Fruit fly (Drosophila melanogaster): ENCODE data around the gene Gmd.
A peak's percentile ranks its signal among the peaks of the same experiment; 100 is the strongest.

The Gmd gene

DNA sequence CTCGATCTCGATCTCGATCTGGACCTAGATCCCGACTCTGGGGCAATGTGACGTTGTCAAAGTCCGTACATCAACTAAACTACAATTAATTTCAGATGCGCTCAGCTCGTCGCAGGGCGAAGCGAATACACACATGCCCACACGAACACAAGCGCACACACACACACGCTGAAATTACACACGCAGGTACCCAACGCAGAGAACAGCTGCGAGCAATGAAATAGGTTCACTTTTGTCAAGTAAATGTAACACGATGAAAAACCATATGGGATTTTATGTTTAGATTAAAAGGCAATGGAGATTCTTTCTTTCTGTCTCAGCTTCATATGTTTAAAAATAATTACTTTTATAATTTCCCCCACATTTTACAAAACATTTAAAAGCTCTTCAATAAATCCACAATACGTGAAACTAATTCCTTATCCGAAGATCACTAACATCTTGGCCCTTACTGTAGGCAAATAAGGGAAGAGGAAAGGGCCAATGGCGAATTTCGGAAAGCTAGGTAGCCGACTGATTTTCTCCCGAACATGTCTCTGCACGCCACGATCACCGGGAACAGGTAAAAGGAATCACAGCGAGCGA is 23.6 kb upstream of the Gmd start (continued):
- TF ChIP-seq HLHmδ (GFP tag; optimal IDR thresholded peaks at IDR 0.05) (no peak), fd102C (GFP tag; optimal IDR thresholded peaks at IDR 0.05) (peak; percentile 83), Blimp-1 (GFP tag; optimal IDR thresholded peaks at IDR 0.05) (peak; percentile 73), ttk (GFP tag; IDR thresholded peaks at IDR 0.05) (peak; percentile 69), exex (tag; optimal IDR thresholded peaks at IDR 0.05) (peak; percentile 33), run (tag; optimal IDR thresholded peaks at IDR 0.05) (peak; percentile 27), dan (GFP tag; IDR thresholded peaks at IDR 0.05) (no peak), Atf-2 (GFP tag; optimal IDR thresholded peaks at IDR 0.05) (peak; percentile 66), CG32772 (GFP tag; IDR thresholded peaks at IDR 0.05) (peak; percentile 70), CG2889 (GFP tag; IDR thresholded peaks at IDR 0.05) (peak; percentile 68; the same call in 2 of the 3 replicates), CG30403 (GFP tag; optimal IDR thresholded peaks at IDR 0.05) (peak; percentile 86), Gsc (GFP tag; IDR thresholded peaks at IDR 0.05) (peak; percentile 50), sim (GFP tag; IDR thresholded peaks at IDR 0.05) (peak; percentile 50; the same call in 1 of the 2 replicates), wdn (GFP tag; IDR thresholded peaks at IDR 0.05) (peak; percentile 58), crol (GFP tag; IDR thresholded peaks at IDR 0.05) (no peak), Hr51 (GFP tag; optimal IDR thresholded peaks at IDR 0.05) (peak; percentile 23 to 87), btn (GFP tag; optimal IDR thresholded peaks at IDR 0.05) (no peak), CG11695 (GFP tag; IDR thresholded peaks at IDR 0.05) (peak; percentile 86), CG17385 (GFP tag; optimal IDR thresholded peaks at IDR 0.05) (peak; percentile 78), CG4617 (GFP tag; optimal IDR thresholded peaks at IDR 0.05; ENCODE audit: borderline replicate concordance) (peak; percentile 34), CG7987 (GFP tag; optimal IDR thresholded peaks at IDR 0.05) (peak; percentile 24), CG14860 (GFP tag; IDR thresholded peaks at IDR 0.05; ENCODE audit: partially characterized antibody) (no peak), CG1529 (GFP tag; optimal IDR thresholded peaks at IDR 0.05) (peak; percentile 83), ftz-f1 (GFP tag; optimal IDR thresholded peaks at IDR 0.05) (no peak), CG10267 (tag; optimal IDR thresholded peaks at IDR 0.05) (peak; percentile 83), CG11398 (GFP tag; optimal IDR thresholded peaks at IDR 0.05) (peak; percentile 49), cg (GFP tag; optimal IDR thresholded peaks at IDR 0.05) (peak; percentile 93), Sox100B (GFP tag; optimal IDR thresholded peaks at IDR 0.05) (peak; percentile 85), twi (tag; optimal IDR thresholded peaks at IDR 0.05) (peak; percentile 89), phol (tag; optimal IDR thresholded peaks at IDR 0.05) (peak; percentile 84), Dek (tag; optimal IDR thresholded peaks at IDR 0.05) (peak; percentile 89), CG13624 (GFP tag; optimal IDR thresholded peaks at IDR 0.05) (peak; percentile 57), Bteb2 (GFP tag; optimal IDR thresholded peaks at IDR 0.05) (peak; percentile 59), Awh (GFP tag; IDR thresholded peaks at IDR 0.05) (peak; percentile 84), jumu (GFP tag; optimal IDR thresholded peaks at IDR 0.05) (peak; percentile 76), CG12299 (tag; optimal IDR thresholded peaks at IDR 0.05) (peak; percentile 78), C15 (GFP tag; IDR thresholded peaks at IDR 0.05) (no peak), wek (GFP tag; optimal IDR thresholded peaks at IDR 0.05) (no peak), gem (tag; optimal IDR thresholded peaks at IDR 0.05) (peak; percentile 94), ewg (GFP tag; optimal IDR thresholded peaks at IDR 0.05) (peak; percentile 54), lbe (GFP tag; optimal IDR thresholded peaks at IDR 0.05) (peak; percentile 86), abd-A (tag; optimal IDR thresholded peaks at IDR 0.05) (peak; percentile 9), CG17912 (GFP tag; optimal IDR thresholded peaks at IDR 0.05) (no peak), Atf6 (GFP tag; IDR thresholded peaks at IDR 0.05) (peak; percentile 77), cwo (GFP tag; optimal IDR thresholded peaks at IDR 0.05) (peak; percentile 74), dmrt11E (tag; optimal IDR thresholded peaks at IDR 0.05) (peak; percentile 93), fu2 (GFP tag; optimal IDR thresholded peaks at IDR 0.05) (peak; percentile 62), E2f2 (GFP tag; IDR thresholded peaks at IDR 0.05) (peak; percentile 63), CG2129 (GFP tag; IDR thresholded peaks at IDR 0.05; ENCODE audit: partially characterized antibody) (no peak)

All from whole organism, embryonic.